Fruit fly (Drosophila melanogaster) whole organism, embryonic: ENCODE results near the gene RluA-1.

Experiments
- ATbp ChIP-seq: fragments of 200-800 bp; sonication (Bioruptor generic); optimal IDR thresholded peaks from 2 replicates; lab custom pipeline; 2017; ENCODE audit warnings: missing biosample characterization, mild to moderate bottlenecking, missing genetic modification characterization, missing genetic modification reagents
- Atf6 ChIP-seq: fragments of 200-800 bp; sonication (Bioruptor generic); IDR thresholded peaks from 2 replicates; pipeline ENCODE4 v1.3.6; 2022; ENCODE audit warnings: missing biosample characterization, missing genetic modification characterization
- B-H1 ChIP-seq: fragments of 200-800 bp; sonication (Bioruptor generic); IDR thresholded peaks from 3 replicates; pipeline ENCODE4 v1.3.6; 2022; ENCODE audit warnings: missing biosample characterization, missing genetic modification characterization
- CG11085 ChIP-seq: fragments of 200-800 bp; sonication (Bioruptor generic); IDR thresholded peaks from 2 replicates; pipeline ENCODE4 v1.3.6; 2022; ENCODE audit warnings: missing biosample characterization, missing genetic modification characterization
- CG11696 ChIP-seq: fragments of 200-800 bp; sonication (Bioruptor generic); IDR thresholded peaks from 2 replicates; pipeline ENCODE4 v1.3.6; 2022; ENCODE audit warnings: missing biosample characterization, missing genetic modification characterization
- CG12744 ChIP-seq: fragments of 200-800 bp; sonication (Bioruptor generic); optimal IDR thresholded peaks from 2 replicates; lab custom pipeline; 2016; ENCODE audit warnings: missing biosample characterization, missing genetic modification characterization
- CG14441 ChIP-seq: fragments of 200-800 bp; sonication (Bioruptor generic); IDR thresholded peaks from 2 replicates; pipeline ENCODE4 v1.3.6; 2022; ENCODE audit warnings: missing biosample characterization, missing genetic modification characterization
- CG14710 ChIP-seq: fragments of 200-800 bp; sonication (Bioruptor generic); optimal IDR thresholded peaks from 3 replicates; lab custom pipeline; 2019; ENCODE audit warnings: missing biosample characterization, mild to moderate bottlenecking, missing genetic modification characterization, moderate library complexity
- CG15601 ChIP-seq: fragments of 200-800 bp; sonication (Bioruptor generic); optimal IDR thresholded peaks from 3 replicates; lab custom pipeline; 2019; ENCODE audit warnings: missing biosample characterization, mild to moderate bottlenecking, missing genetic modification characterization, moderate library complexity
- CG16779 ChIP-seq: fragments of 200-800 bp; sonication (Bioruptor generic); IDR thresholded peaks from 2 replicates; pipeline ENCODE4 v1.3.6; 2022; ENCODE audit warnings: missing biosample characterization, missing genetic modification characterization
- CG18262 ChIP-seq: fragments of 200-800 bp; optimal IDR thresholded peaks from 3 replicates; lab custom pipeline; 2019; ENCODE audit warnings: missing biosample characterization, mild to moderate bottlenecking, missing genetic modification characterization, moderate library complexity
- CG18599 ChIP-seq: fragments of 200-800 bp; sonication (Bioruptor generic); optimal IDR thresholded peaks from 3 replicates; lab custom pipeline; 2017; ENCODE audit warnings: missing biosample characterization, missing genetic modification characterization, mild to moderate bottlenecking, moderate library complexity, missing genetic modification reagents
- CG2678 ChIP-seq: fragments of 200-800 bp; sonication (Bioruptor generic); optimal IDR thresholded peaks from 3 replicates; lab custom pipeline; 2019; ENCODE audit warnings: missing biosample characterization, mild to moderate bottlenecking, missing genetic modification characterization, moderate library complexity
- CG3847 ChIP-seq: fragments of 200-800 bp; sonication (Bioruptor generic); IDR thresholded peaks from 2 replicates; pipeline ENCODE4 v1.3.6; 2022; ENCODE audit warnings: missing biosample characterization, missing genetic modification characterization
- CG4707 ChIP-seq: fragments of 200-800 bp; sonication (Bioruptor generic); optimal IDR thresholded peaks from 2 replicates; lab custom pipeline; 2018; ENCODE audit warnings: missing biosample characterization, mild to moderate bottlenecking, missing genetic modification characterization, moderate library complexity
- CG6254 ChIP-seq: fragments of 200-800 bp; sonication (Bioruptor generic); optimal IDR thresholded peaks from 3 replicates; lab custom pipeline; 2017; ENCODE audit warnings: mild to moderate bottlenecking, missing biosample characterization, missing genetic modification reagents, missing genetic modification characterization
- CG6272 ChIP-seq: fragments of 200-800 bp; sonication (Bioruptor generic); IDR thresholded peaks from 2 replicates; pipeline ENCODE4 v1.3.6; 2022; ENCODE audit warnings: missing biosample characterization, missing genetic modification characterization
- Camta ChIP-seq: fragments of 200-800 bp; sonication (Bioruptor generic); optimal IDR thresholded peaks from 2 replicates; lab custom pipeline; 2016; ENCODE audit warnings: missing biosample characterization, missing genetic modification characterization
- CoRest ChIP-seq: fragments of 200-800 bp; sonication (Bioruptor generic); optimal IDR thresholded peaks from 3 replicates; lab custom pipeline; 2018; ENCODE audit warnings: missing biosample characterization, mild to moderate bottlenecking, missing genetic modification characterization, moderate library complexity
- Dbx ChIP-seq: fragments of 200-800 bp; sonication (Bioruptor generic); IDR thresholded peaks from 3 replicates; pipeline ENCODE4 v1.3.6; 2022; ENCODE audit warnings: missing biosample characterization, missing genetic modification characterization
- E2f1 ChIP-seq: fragments of 200-800 bp; sonication (Bioruptor generic); IDR thresholded peaks from 2 replicates; pipeline ENCODE4 v1.3.6; 2022; ENCODE audit warnings: missing biosample characterization, missing genetic modification characterization
- Ets65A ChIP-seq: fragments of 200-800 bp; sonication (Bioruptor generic); peaks from one replicate; lab custom pipeline; 2016; ENCODE audit warnings: missing biosample characterization, missing genetic modification characterization
- H2.0 ChIP-seq: fragments of 200-800 bp; sonication (Bioruptor generic); IDR thresholded peaks from 2 replicates; pipeline ENCODE4 v1.3.6; 2022; ENCODE audit warnings: missing biosample characterization, missing genetic modification characterization
- HLH54F ChIP-seq: fragments of 200-800 bp; sonication (Bioruptor generic); optimal IDR thresholded peaks from 3 replicates; lab custom pipeline; 2016; ENCODE audit warnings: missing biosample characterization, missing genetic modification characterization
- Hmr ChIP-seq: fragments of 200-800 bp; sonication (Bioruptor generic); optimal IDR thresholded peaks from 3 replicates; lab custom pipeline; 2017; ENCODE audit warnings: mild to moderate bottlenecking, missing biosample characterization, missing genetic modification reagents, missing genetic modification characterization
- Meics ChIP-seq: fragments of 200-800 bp; sonication (Bioruptor generic); optimal IDR thresholded peaks from 2 replicates; lab custom pipeline; 2017; ENCODE audit warnings: missing biosample characterization, mild to moderate bottlenecking, missing genetic modification characterization
- Nf-YC ChIP-seq: fragments of 200-800 bp; optimal IDR thresholded peaks from 3 replicates; lab custom pipeline; 2019; ENCODE audit warnings: missing biosample characterization, mild to moderate bottlenecking, missing genetic modification characterization, moderate library complexity
- Sry-β ChIP-seq: fragments of 200-800 bp; sonication (Bioruptor generic); optimal IDR thresholded peaks from 2 replicates; lab custom pipeline; 2018; ENCODE audit warnings: missing biosample characterization, mild to moderate bottlenecking, missing genetic modification characterization, moderate library complexity
- Stat92E ChIP-seq, 3 experiments: fragments of >200 bp in 2 of 3; fragments of 200-800 bp in 1 of 3; sonication (Bioruptor generic) in 1 of 3; optimal IDR thresholded peaks; 2 replicates each; lab custom pipeline; 2017 to 2019; ENCODE audit warnings: missing biosample characterization in 3 of 3, missing genetic modification characterization in 3 of 3, mild to moderate bottlenecking in 1 of 3, moderate library complexity in 1 of 3
- ash1 ChIP-seq: fragments of 200-800 bp; sonication (Bioruptor generic); optimal IDR thresholded peaks from 2 replicates; lab custom pipeline; 2018; ENCODE audit warnings: missing biosample characterization, mild to moderate bottlenecking, missing genetic modification characterization
- ato ChIP-seq: fragments of 200-800 bp; sonication (Bioruptor generic); IDR thresholded peaks from 2 replicates; pipeline ENCODE4 v1.3.6; 2022; ENCODE audit warnings: missing biosample characterization, missing genetic modification characterization; ENCODE audit not compliant: partially characterized antibody
- br ChIP-seq: fragments of >200 bp; optimal IDR thresholded peaks from 2 replicates; lab custom pipeline; 2017
- corto ChIP-seq: fragments of 200-800 bp; sonication (Bioruptor generic); optimal IDR thresholded peaks from 2 replicates; lab custom pipeline; 2016; ENCODE audit warnings: missing biosample characterization, mild to moderate bottlenecking, missing genetic modification characterization, moderate library complexity
- crol ChIP-seq: fragments of 200-800 bp; sonication (Bioruptor generic); IDR thresholded peaks from 2 replicates; pipeline ENCODE4 v1.3.6; 2022; ENCODE audit warnings: missing biosample characterization, missing genetic modification characterization
- da ChIP-seq: fragments of 200-800 bp; sonication (Bioruptor generic); optimal IDR thresholded peaks from 2 replicates; lab custom pipeline; 2016; ENCODE audit warnings: missing biosample characterization, missing genetic modification characterization
- fd3F ChIP-seq: fragments of 200-800 bp; sonication (Bioruptor generic); optimal IDR thresholded peaks from 2 replicates; lab custom pipeline; 2018; ENCODE audit warnings: missing biosample characterization, mild to moderate bottlenecking, missing genetic modification characterization, moderate library complexity
- fd96Cb ChIP-seq: fragments of 200-800 bp; sonication (Bioruptor generic); optimal IDR thresholded peaks from 2 replicates; lab custom pipeline; 2018; ENCODE audit warnings: missing biosample characterization, mild to moderate bottlenecking, missing genetic modification characterization, moderate library complexity
- gcm ChIP-seq: fragments of 200-800 bp; sonication (Bioruptor generic); optimal IDR thresholded peaks from 2 replicates; lab custom pipeline; 2019; ENCODE audit warnings: missing biosample characterization, mild to moderate bottlenecking, missing genetic modification characterization, moderate library complexity
- grau ChIP-seq: fragments of 200-800 bp; optimal IDR thresholded peaks from 3 replicates; lab custom pipeline; 2019; ENCODE audit warnings: missing biosample characterization, mild to moderate bottlenecking, missing genetic modification characterization, moderate library complexity
- ham ChIP-seq: fragments of 200-800 bp; sonication (Bioruptor generic); IDR thresholded peaks from 2 replicates; pipeline ENCODE4 v1.3.6; 2022; ENCODE audit warnings: missing biosample characterization, missing genetic modification characterization
- hth ChIP-seq: fragments of >200 bp; optimal IDR thresholded peaks from 2 replicates; lab custom pipeline; 2017; ENCODE audit warnings: inconsistent platforms
- ken ChIP-seq: fragments of 200-800 bp; sonication (Bioruptor generic); IDR thresholded peaks from 3 replicates; pipeline ENCODE4 v1.3.6; 2022; ENCODE audit warnings: missing biosample characterization, missing genetic modification characterization
- lov ChIP-seq, 2 experiments: fragments of 200-800 bp in 1 of 2; fragments of >200 bp in 1 of 2; sonication (Bioruptor generic) in 1 of 2; IDR thresholded peaks in 1 of 2; optimal IDR thresholded peaks in 1 of 2; 2 replicates in 1 of 2; 3 replicates in 1 of 2; pipeline versions ENCODE4 v1.3.6 to Lab custom; 2017 to 2022; ENCODE audit warnings: missing biosample characterization in 1 of 2, missing genetic modification characterization in 1 of 2
- luna ChIP-seq: fragments of 200-800 bp; sonication (Bioruptor generic); optimal IDR thresholded peaks from 2 replicates; lab custom pipeline; 2016; ENCODE audit warnings: missing biosample characterization, missing genetic modification characterization
- mam ChIP-seq: fragments of 200-800 bp; sonication (Bioruptor generic); optimal IDR thresholded peaks from 3 replicates; lab custom pipeline; 2016; ENCODE audit warnings: missing biosample characterization, missing genetic modification characterization
- pb ChIP-seq: fragments of 200-800 bp; sonication (Bioruptor generic); optimal IDR thresholded peaks from 3 replicates; lab custom pipeline; 2016; ENCODE audit warnings: missing biosample characterization, missing genetic modification characterization
- phol ChIP-seq: fragments of 200-800 bp; sonication (Bioruptor generic); optimal IDR thresholded peaks from 3 replicates; lab custom pipeline; 2018; ENCODE audit warnings: missing biosample characterization, mild to moderate bottlenecking, missing genetic modification characterization, moderate library complexity
- sob ChIP-seq: fragments of 200-800 bp; sonication (Bioruptor generic); IDR thresholded peaks from 2 replicates; pipeline ENCODE4 v1.3.6; 2022; ENCODE audit warnings: missing biosample characterization, missing genetic modification characterization
- sug ChIP-seq: fragments of 200-800 bp; optimal IDR thresholded peaks from 2 replicates; lab custom pipeline; 2019; ENCODE audit warnings: missing biosample characterization, mild to moderate bottlenecking, missing genetic modification characterization, moderate library complexity
- unpg ChIP-seq: fragments of 200-800 bp; sonication (Bioruptor generic); optimal IDR thresholded peaks from 3 replicates; lab custom pipeline; 2018; ENCODE audit warnings: missing biosample characterization, mild to moderate bottlenecking, missing genetic modification characterization, moderate library complexity
- wor ChIP-seq: fragments of 200-800 bp; sonication (Bioruptor generic); IDR thresholded peaks from 2 replicates; pipeline ENCODE4 v1.3.6; 2022; ENCODE audit warnings: missing biosample characterization, missing genetic modification characterization

RluA-1 gene

dm6 chr2L:10466865-10467270, 7.3 kb downstream of the RluA-1 start (continued):
- peak; percentile 51 for TF ChIP-seq Meics (GFP tag; lab: Kevin White, UChicago)
- TF ChIP-seq wor (GFP tag; lab: Robert Waterston, UW), result 0 out of 2 replicates have a peak, but pooled peaks have one; percentile 46
- no peak for TF ChIP-seq CG11696 (GFP tag; lab: Robert Waterston, UW)
- no peak for TF ChIP-seq CG12744
- TF ChIP-seq CG3847 (GFP tag; lab: Robert Waterston, UW), result 0 out of 2 replicates have a peak, but pooled peaks have one; percentile 26
- TF ChIP-seq fd3F (GFP tag; lab: Kevin White, UChicago), result peak; percentile 2
- TF ChIP-seq CG6272 (GFP tag; lab: Robert Waterston, UW), result no peak
- TF ChIP-seq Dbx (GFP tag; lab: Robert Waterston, UW), result no peak
- TF ChIP-seq ATbp (GFP tag; lab: Kevin White, UChicago), result peak; percentile 45
- no peak for TF ChIP-seq ham
- peak; percentile 74 for TF ChIP-seq CoRest (tag; lab: Kevin White, UChicago)
- peak; percentile 88 for TF ChIP-seq CG18262 (tag; lab: Kevin White, UChicago)
- no peak for TF ChIP-seq sug (tag; lab: Kevin White, UChicago)
- TF ChIP-seq CG4707, result no peak
- peak; percentile 84 for TF ChIP-seq phol (tag; lab: Kevin White, UChicago)
- TF ChIP-seq Atf6, result peak; percentile 20; the same call in 1 of the 2 replicates
- peak; percentile 57 for TF ChIP-seq sob (GFP tag; lab: Robert Waterston, UW)
- TF ChIP-seq HLH54F, result no peak
- no peak for TF ChIP-seq br (lab: Kevin White, UChicago)
- TF ChIP-seq Nf-YC (tag; lab: Kevin White, UChicago), result no peak
- TF ChIP-seq luna (GFP tag; lab: Kevin White, UChicago), result no peak
- no peak for TF ChIP-seq crol (GFP tag; lab: Robert Waterston, UW)
- peak; percentile 22 for TF ChIP-seq unpg
- TF ChIP-seq H2.0 (GFP tag; lab: Robert Waterston, UW), result peak; percentile 23; the same call in 1 of the 2 replicates
- TF ChIP-seq Sry-β, result no peak
- peak; percentile 65 for TF ChIP-seq CG6254 (GFP tag; lab: Kevin White, UChicago)
- no peak for TF ChIP-seq CG16779 (GFP tag; lab: Robert Waterston, UW)
- TF ChIP-seq gcm (GFP tag; lab: Kevin White, UChicago), result no peak
- TF ChIP-seq pb, result peak; percentile 1
- peak in 1 of 3 experiments; percentile 43 for TF ChIP-seq Stat92E (GFP tag; optimal IDR thresholded peaks at IDR 0.05; lab: Kevin White, UChicago)
- TF ChIP-seq ash1, result no peak
- no peak for TF ChIP-seq Hmr (GFP tag; lab: Kevin White, UChicago)
- no peak for TF ChIP-seq CG14441 (GFP tag; lab: Robert Waterston, UW)
- no peak for TF ChIP-seq corto (GFP tag; lab: Kevin White, UChicago)
- no peak for TF ChIP-seq CG11085 (GFP tag; lab: Robert Waterston, UW)
- TF ChIP-seq lov (optimal IDR thresholded peaks at IDR 0.05; lab: Kevin White, UChicago), result no peak
- 0 out of 3 replicates have a peak, but pooled peaks have one; percentile 54 for TF ChIP-seq lov (GFP tag; IDR thresholded peaks at IDR 0.05; lab: Robert Waterston, UW)
- no peak for TF ChIP-seq CG2678 (tag; lab: Kevin White, UChicago)
- peak; percentile 74 for TF ChIP-seq fd96Cb
- TF ChIP-seq ato (GFP tag; lab: Robert Waterston, UW), result no peak
- TF ChIP-seq ken, result no peak
- TF ChIP-seq hth (lab: Kevin White, UChicago), result no peak
- TF ChIP-seq CG18599 (GFP tag; lab: Kevin White, UChicago), result peak; percentile 36
- TF ChIP-seq Ets65A, result peak; percentile 97
- peak; percentile 46 for TF ChIP-seq CG15601 (tag; lab: Kevin White, UChicago)
- peak; percentile 66 for TF ChIP-seq Camta
- peak; percentile 52 for TF ChIP-seq grau (tag; lab: Kevin White, UChicago)
- TF ChIP-seq E2f1 (GFP tag; lab: Robert Waterston, UW), result peak; percentile 26; the same call in 1 of the 2 replicates
- TF ChIP-seq mam (GFP tag; lab: Kevin White, UChicago), result peak; percentile 44
- peak; percentile 30; the same call in 1 of the 3 replicates for TF ChIP-seq B-H1 (GFP tag; lab: Robert Waterston, UW)
- no peak for TF ChIP-seq da (GFP tag; lab: Kevin White, UChicago)
- peak; percentile 73 for TF ChIP-seq CG14710 (tag; lab: Kevin White, UChicago)
